Fruit fly (Drosophila melanogaster) whole organism, embryonic: ENCODE results near the gene CG11842.

Experiments
- Adf1 ChIP-seq: fragments of 200-800 bp; sonication (Bioruptor generic); IDR thresholded peaks from 2 replicates; pipeline ENCODE4 v1.3.6; 2022; ENCODE audit warnings: missing biosample characterization, missing genetic modification characterization
- Bdp1 ChIP-seq: fragments of 200-800 bp; sonication (Bioruptor generic); optimal IDR thresholded peaks from 3 replicates; lab custom pipeline; 2016; ENCODE audit warnings: missing biosample characterization, missing genetic modification characterization
- CG10321 ChIP-seq: fragments of 200-800 bp; sonication (Bioruptor generic); IDR thresholded peaks from 2 replicates; pipeline ENCODE4 v1.3.6; 2022; ENCODE audit warnings: missing biosample characterization, missing genetic modification characterization
- CG16815 ChIP-seq: fragments of 200-800 bp; sonication (Bioruptor generic); optimal IDR thresholded peaks from 3 replicates; lab custom pipeline; 2017; ENCODE audit warnings: missing biosample characterization, mild to moderate bottlenecking, missing genetic modification characterization
- CG16863 ChIP-seq: fragments of 200-800 bp; sonication (Bioruptor generic); optimal IDR thresholded peaks from 3 replicates; lab custom pipeline; 2016; ENCODE audit warnings: missing biosample characterization, missing genetic modification characterization
- CG3407 ChIP-seq: fragments of 200-800 bp; sonication (Bioruptor generic); optimal IDR thresholded peaks from 2 replicates; lab custom pipeline; 2018; ENCODE audit warnings: missing biosample characterization, mild to moderate bottlenecking, missing genetic modification characterization
- CG34224 ChIP-seq: fragments of 200-800 bp; sonication (Bioruptor generic); IDR thresholded peaks from 3 replicates; pipeline ENCODE4 v1.3.6; 2022; ENCODE audit warnings: missing biosample characterization, missing genetic modification characterization; ENCODE audit not compliant: partially characterized antibody
- CG3847 ChIP-seq: fragments of 200-800 bp; sonication (Bioruptor generic); IDR thresholded peaks from 2 replicates; pipeline ENCODE4 v1.3.6; 2022; ENCODE audit warnings: missing biosample characterization, missing genetic modification characterization
- CG7271 ChIP-seq: fragments of 200-800 bp; sonication (Bioruptor generic); optimal IDR thresholded peaks from 2 replicates; lab custom pipeline; 2018; ENCODE audit warnings: missing biosample characterization, mild to moderate bottlenecking, missing genetic modification characterization, moderate library complexity
- CG7745 ChIP-seq: fragments of 200-800 bp; sonication (Bioruptor generic); optimal IDR thresholded peaks from 2 replicates; lab custom pipeline; 2018; ENCODE audit warnings: missing biosample characterization, mild to moderate bottlenecking, missing genetic modification characterization, moderate library complexity
- CG8281 ChIP-seq: fragments of 200-800 bp; sonication (Bioruptor generic); optimal IDR thresholded peaks from 2 replicates; lab custom pipeline; 2018; ENCODE audit warnings: missing biosample characterization, mild to moderate bottlenecking, missing genetic modification characterization, moderate library complexity
- CG8290 ChIP-seq, 3 experiments: fragments of 200-800 bp; sonication (Bioruptor generic); optimal IDR thresholded peaks; 2 replicates each; lab custom pipeline; 2016 to 2019; ENCODE audit warnings: missing biosample characterization in 3 of 3, missing genetic modification characterization in 3 of 3, mild to moderate bottlenecking in 2 of 3, moderate library complexity in 1 of 3
- CoRest ChIP-seq: fragments of 200-800 bp; sonication (Bioruptor generic); optimal IDR thresholded peaks from 3 replicates; lab custom pipeline; 2018; ENCODE audit warnings: missing biosample characterization, mild to moderate bottlenecking, missing genetic modification characterization, moderate library complexity
- D ChIP-seq, 2 experiments: fragments of 200-800 bp in 1 of 2; fragments of >200 bp in 1 of 2; sonication (Bioruptor generic) in 1 of 2; optimal IDR thresholded peaks; 2 replicates in 1 of 2; 3 replicates in 1 of 2; lab custom pipeline; 2017; ENCODE audit warnings: mild to moderate bottlenecking in 1 of 2, missing biosample characterization in 1 of 2, missing genetic modification characterization in 1 of 2, missing genetic modification reagents in 1 of 2
- D19B ChIP-seq: fragments of 200-800 bp; sonication (Bioruptor generic); optimal IDR thresholded peaks from 2 replicates; lab custom pipeline; 2017; ENCODE audit warnings: missing biosample characterization, mild to moderate bottlenecking, missing genetic modification characterization
- Deaf1 ChIP-seq: fragments of 200-800 bp; optimal IDR thresholded peaks from 3 replicates; lab custom pipeline; 2019; ENCODE audit warnings: missing biosample characterization, mild to moderate bottlenecking, missing genetic modification characterization, moderate library complexity
- Dfd ChIP-seq, 2 experiments: fragments of >200 bp; optimal IDR thresholded peaks; 2 replicates each; lab custom pipeline; 2017; ENCODE audit warnings: missing biosample characterization in 2 of 2, missing genetic modification characterization in 2 of 2
- Ets97D ChIP-seq: fragments of 200-800 bp; sonication (Bioruptor generic); optimal IDR thresholded peaks from 3 replicates; lab custom pipeline; 2016; ENCODE audit warnings: missing biosample characterization, missing genetic modification characterization
- Fer3 ChIP-seq: fragments of 200-800 bp; sonication (Bioruptor generic); optimal IDR thresholded peaks from 2 replicates; lab custom pipeline; 2018; ENCODE audit warnings: missing biosample characterization, mild to moderate bottlenecking, missing genetic modification characterization, moderate library complexity
- Gsc ChIP-seq: fragments of 200-800 bp; sonication (Bioruptor generic); IDR thresholded peaks from 2 replicates; pipeline ENCODE4 v1.3.6; 2022; ENCODE audit warnings: missing biosample characterization, missing genetic modification characterization
- MBD-R2 ChIP-seq: fragments of 200-800 bp; sonication (Bioruptor generic); IDR thresholded peaks from 2 replicates; pipeline ENCODE4 v1.3.6; 2022; ENCODE audit warnings: missing biosample characterization, missing genetic modification characterization
- Mes4 ChIP-seq: fragments of 200-800 bp; sonication (Bioruptor generic); optimal IDR thresholded peaks from 2 replicates; lab custom pipeline; 2016; ENCODE audit warnings: missing biosample characterization, missing genetic modification characterization
- Mrtf ChIP-seq: fragments of 200-800 bp; sonication (Bioruptor generic); IDR thresholded peaks from 3 replicates; pipeline ENCODE4 v1.3.6; 2022; ENCODE audit warnings: missing biosample characterization, missing genetic modification characterization
- PHDP ChIP-seq: fragments of 200-800 bp; sonication (Bioruptor generic); optimal IDR thresholded peaks from 3 replicates; lab custom pipeline; 2018; ENCODE audit warnings: missing biosample characterization, mild to moderate bottlenecking, missing genetic modification characterization, moderate library complexity
- Scr ChIP-seq: fragments of 200-800 bp; sonication (Bioruptor generic); IDR thresholded peaks from 2 replicates; pipeline ENCODE4 v1.3.6; 2022; ENCODE audit warnings: missing biosample characterization, missing genetic modification characterization; ENCODE audit not compliant: partially characterized antibody
- Sin3A ChIP-seq: fragments of >200 bp; optimal IDR thresholded peaks from 2 replicates; lab custom pipeline; 2018
- Tbp ChIP-seq: fragments of >200 bp; optimal IDR thresholded peaks from 2 replicates; lab custom pipeline; 2018; ENCODE audit warnings: missing biosample characterization, missing genetic modification characterization
- Xbp1 ChIP-seq: fragments of 200-800 bp; sonication (Bioruptor generic); optimal IDR thresholded peaks from 3 replicates; lab custom pipeline; 2016; ENCODE audit warnings: missing biosample characterization, mild to moderate bottlenecking, missing genetic modification characterization
- YL-1 ChIP-seq: fragments of 200-800 bp; sonication (Bioruptor generic); optimal IDR thresholded peaks from 3 replicates; lab custom pipeline; 2017; ENCODE audit warnings: missing biosample characterization, mild to moderate bottlenecking, missing genetic modification characterization
- ato ChIP-seq: fragments of 200-800 bp; sonication (Bioruptor generic); IDR thresholded peaks from 2 replicates; pipeline ENCODE4 v1.3.6; 2022; ENCODE audit warnings: missing biosample characterization, missing genetic modification characterization; ENCODE audit not compliant: partially characterized antibody
- cad ChIP-seq: fragments of >200 bp; optimal IDR thresholded peaks from 2 replicates; lab custom pipeline; 2017; ENCODE audit warnings: missing biosample characterization, missing genetic modification characterization
- chm ChIP-seq: fragments of 200-800 bp; sonication (Bioruptor generic); IDR thresholded peaks from 2 replicates; pipeline ENCODE4 v1.3.6; 2022; ENCODE audit warnings: missing biosample characterization, missing genetic modification characterization
- da ChIP-seq: fragments of 200-800 bp; sonication (Bioruptor generic); optimal IDR thresholded peaks from 2 replicates; lab custom pipeline; 2016; ENCODE audit warnings: missing biosample characterization, missing genetic modification characterization
- dan ChIP-seq: fragments of 200-800 bp; sonication (Bioruptor generic); IDR thresholded peaks from 2 replicates; pipeline ENCODE4 v1.3.6; 2022; ENCODE audit warnings: missing biosample characterization, missing genetic modification characterization
- fd102C ChIP-seq: fragments of 200-800 bp; sonication (Bioruptor generic); optimal IDR thresholded peaks from 2 replicates; lab custom pipeline; 2018; ENCODE audit warnings: missing biosample characterization, mild to moderate bottlenecking, missing genetic modification characterization, moderate library complexity
- fd64A ChIP-seq: fragments of 200-800 bp; sonication (Bioruptor generic); optimal IDR thresholded peaks from 3 replicates; lab custom pipeline; 2018; ENCODE audit warnings: missing biosample characterization, mild to moderate bottlenecking, missing genetic modification characterization
- gsb-n ChIP-seq: fragments of 200-800 bp; sonication (Bioruptor generic); optimal IDR thresholded peaks from 3 replicates; lab custom pipeline; 2018; ENCODE audit warnings: missing biosample characterization, mild to moderate bottlenecking, missing genetic modification characterization
- insv ChIP-seq, 2 experiments: fragments of 200-800 bp; sonication (Bioruptor generic); optimal IDR thresholded peaks; 3 replicates each; lab custom pipeline; 2016 to 2018; ENCODE audit warnings: missing biosample characterization in 2 of 2, missing genetic modification characterization in 2 of 2
- kah ChIP-seq: fragments of 200-800 bp; sonication (Bioruptor generic); optimal IDR thresholded peaks from 2 replicates; lab custom pipeline; 2018; ENCODE audit warnings: missing biosample characterization, mild to moderate bottlenecking, missing genetic modification characterization
- kni ChIP-seq: fragments of 200-800 bp; sonication (Bioruptor generic); optimal IDR thresholded peaks from 3 replicates; lab custom pipeline; 2017; ENCODE audit warnings: mild to moderate bottlenecking, missing biosample characterization, missing genetic modification reagents, missing genetic modification characterization
- knrl ChIP-seq: fragments of 200-800 bp; sonication (Bioruptor generic); IDR thresholded peaks from 3 replicates; pipeline ENCODE4 v1.3.6; 2022; ENCODE audit warnings: missing biosample characterization, missing genetic modification characterization; ENCODE audit not compliant: partially characterized antibody
- mld ChIP-seq: fragments of 200-800 bp; sonication (Bioruptor generic); IDR thresholded peaks from 3 replicates; pipeline ENCODE4 v1.3.6; 2022; ENCODE audit warnings: missing biosample characterization, missing genetic modification characterization; ENCODE audit not compliant: partially characterized antibody
- nerfin-2 ChIP-seq: fragments of 200-800 bp; sonication (Bioruptor generic); IDR thresholded peaks from 2 replicates; pipeline ENCODE4 v1.3.6; 2022; ENCODE audit warnings: missing biosample characterization, missing genetic modification characterization; ENCODE audit not compliant: partially characterized antibody
- otp ChIP-seq: fragments of 200-800 bp; sonication (Bioruptor generic); IDR thresholded peaks from 3 replicates; pipeline ENCODE4, ENCODE4 v1.3.6; 2022; ENCODE audit warnings: missing biosample characterization, missing genetic modification characterization
- pb ChIP-seq: fragments of 200-800 bp; sonication (Bioruptor generic); optimal IDR thresholded peaks from 3 replicates; lab custom pipeline; 2016; ENCODE audit warnings: missing biosample characterization, missing genetic modification characterization
- sens-2 ChIP-seq: fragments of 200-800 bp; sonication (Bioruptor generic); IDR thresholded peaks from 2 replicates; pipeline ENCODE4 v1.3.6; 2022; ENCODE audit warnings: missing biosample characterization, missing genetic modification characterization
- sna ChIP-seq: fragments of 200-800 bp; sonication (Bioruptor generic); IDR thresholded peaks from 2 replicates; pipeline ENCODE4 v1.3.6; 2022; ENCODE audit warnings: missing biosample characterization, missing genetic modification characterization; ENCODE audit not compliant: partially characterized antibody
- twi ChIP-seq: fragments of 200-800 bp; optimal IDR thresholded peaks from 2 replicates; lab custom pipeline; 2019; ENCODE audit warnings: missing biosample characterization, mild to moderate bottlenecking, missing genetic modification characterization, moderate library complexity
- unc-4 ChIP-seq: fragments of 200-800 bp; sonication (Bioruptor generic); IDR thresholded peaks from 2 replicates; pipeline ENCODE4 v1.3.6; 2022; ENCODE audit warnings: missing biosample characterization, missing genetic modification characterization; ENCODE audit not compliant: partially characterized antibody
- zen ChIP-seq: fragments of 200-800 bp; sonication (Bioruptor generic); optimal IDR thresholded peaks from 3 replicates; lab custom pipeline; 2018; ENCODE audit warnings: missing biosample characterization, mild to moderate bottlenecking, missing genetic modification characterization, moderate library complexity

CG11842 gene

dm6 chr3R:29027122-29027521 is 25.4 kb upstream of the CG11842 start, which contains the start of the genes eIF4E6 and CG1951:
eIF4E6 (minus strand) TSS chr3R:29027174.
CG1951 (plus strand) TSS chr3R:29027236.
- no peak for TF ChIP-seq Gsc
- TF ChIP-seq Bdp1 (GFP tag; lab: Kevin White, UChicago): no peak
- peak; percentile 96 for TF ChIP-seq sna (GFP tag; lab: Robert Waterston, UW)
- no peak for TF ChIP-seq chm (GFP tag; lab: Robert Waterston, UW)
- peak; percentile 10 for TF ChIP-seq CG8281 (tag; lab: Kevin White, UChicago)
- TF ChIP-seq PHDP (tag; lab: Kevin White, UChicago): no peak
- peak; percentile 92 for TF ChIP-seq MBD-R2 (GFP tag; lab: Robert Waterston, UW)
- TF ChIP-seq ato (GFP tag; lab: Robert Waterston, UW): peak; percentile 88
- TF ChIP-seq Scr: peak; percentile 95
- no peak for TF ChIP-seq Deaf1
- no peak for TF ChIP-seq CG7745 (tag; lab: Kevin White, UChicago)
- TF ChIP-seq Mes4: no peak
- peak; percentile 96 for TF ChIP-seq CG34224
- TF ChIP-seq Xbp1 (GFP tag; lab: Kevin White, UChicago): no peak
- TF ChIP-seq zen (tag; lab: Kevin White, UChicago): peak; percentile 75
- TF ChIP-seq Dfd (GFP tag; optimal IDR thresholded peaks at IDR 0.05; lab: Kevin White, UChicago): no peak
- peak in 1 of 2 experiments; percentile 12 for TF ChIP-seq insv (GFP tag; optimal IDR thresholded peaks at IDR 0.05; lab: Kevin White, UChicago)
- TF ChIP-seq knrl (GFP tag; lab: Robert Waterston, UW): peak; percentile 95
- no peak for TF ChIP-seq CoRest (tag; lab: Kevin White, UChicago)
- TF ChIP-seq Adf1 (GFP tag; lab: Robert Waterston, UW): no peak
- TF ChIP-seq gsb-n (tag; lab: Kevin White, UChicago): no peak
- TF ChIP-seq CG3847 (GFP tag; lab: Robert Waterston, UW): no peak
- TF ChIP-seq Tbp: no peak
- TF ChIP-seq dan (GFP tag; lab: Robert Waterston, UW): no peak
- no peak for TF ChIP-seq sens-2 (GFP tag; lab: Robert Waterston, UW)
- TF ChIP-seq Fer3 (tag; lab: Kevin White, UChicago): no peak
- peak; percentile 93 for TF ChIP-seq nerfin-2 (GFP tag; lab: Robert Waterston, UW)
- no peak for TF ChIP-seq CG16863 (GFP tag; lab: Kevin White, UChicago)
- peak; percentile 93 for TF ChIP-seq mld (GFP tag; lab: Robert Waterston, UW)
- TF ChIP-seq unc-4 (GFP tag; lab: Robert Waterston, UW): peak; percentile 94
- no peak for TF ChIP-seq twi (tag; lab: Kevin White, UChicago)
- TF ChIP-seq da: no peak
- peak; percentile 72 for TF ChIP-seq kah
- peak; percentile 32 for TF ChIP-seq D (optimal IDR thresholded peaks at IDR 0.05; lab: Kevin White, UChicago)
- TF ChIP-seq D (GFP tag; optimal IDR thresholded peaks at IDR 0.05; lab: Kevin White, UChicago): no peak
- TF ChIP-seq pb: no peak
- TF ChIP-seq fd102C (GFP tag; lab: Kevin White, UChicago): no peak
- peak; percentile 57 for TF ChIP-seq YL-1 (GFP tag; lab: Kevin White, UChicago)
- no peak for TF ChIP-seq CG16815 (GFP tag; lab: Kevin White, UChicago)
- peak; percentile 30 for TF ChIP-seq Ets97D (GFP tag; lab: Kevin White, UChicago)
- TF ChIP-seq CG7271 (tag; lab: Kevin White, UChicago): no peak
- no peak for TF ChIP-seq Mrtf
- no peak for TF ChIP-seq CG10321 (GFP tag; lab: Robert Waterston, UW)
- no peak for TF ChIP-seq otp (GFP tag; lab: Robert Waterston, UW)
- no peak for TF ChIP-seq CG3407 (GFP tag; lab: Kevin White, UChicago)
- no peak for TF ChIP-seq D19B (GFP tag; lab: Kevin White, UChicago)
- TF ChIP-seq CG8290 (GFP tag; optimal IDR thresholded peaks at IDR 0.05; lab: Kevin White, UChicago): no peak
- TF ChIP-seq CG8290 (tag; optimal IDR thresholded peaks at IDR 0.05; lab: Kevin White, UChicago): no peak
- TF ChIP-seq fd64A (GFP tag; lab: Kevin White, UChicago): no peak
- TF ChIP-seq kni: no peak
- no peak for TF ChIP-seq cad (GFP tag; lab: Kevin White, UChicago)
- TF ChIP-seq Sin3A (lab: Kevin White, UChicago): peak; percentile 31
